Worm (Caenorhabditis elegans): ENCODE data around the gene erd-2.2.

DNA sequence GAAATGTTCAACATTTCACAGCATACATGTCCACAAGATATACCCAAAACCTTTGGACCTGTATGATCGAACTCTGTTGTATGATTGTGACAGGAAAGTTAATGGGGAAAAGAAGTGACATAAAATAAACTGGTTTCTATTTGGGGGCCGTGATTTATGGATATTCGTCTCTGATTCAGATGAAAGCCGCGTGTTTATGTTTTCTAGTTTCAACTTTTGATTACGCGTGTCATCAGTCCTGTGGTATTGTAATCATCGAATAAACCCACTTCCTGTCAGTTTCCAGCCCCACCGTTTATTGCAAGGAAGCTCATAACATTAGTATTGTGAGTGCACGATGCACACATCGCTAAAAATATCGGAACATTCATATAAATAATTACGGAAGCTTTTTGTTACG lies 15.4 kb downstream of the erd-2.2 start:
- TF ChIP-seq alr-1 (tag; optimal IDR thresholded peaks at IDR 0.05) (no peak), ZK546.5 (tag; optimal IDR thresholded peaks at IDR 0.05) (no peak), ama-1 (optimal IDR thresholded peaks at IDR 0.05) (no peak), nhr-11 (tag; optimal IDR thresholded peaks at IDR 0.05) (no peak)
